Fruit fly (Drosophila melanogaster) whole organism, pupa: Measurements from ENCODE around the gene Coq7.
A peak's percentile ranks its signal among the peaks of the same experiment; 100 is the strongest.

Experiments used
- CG10348 ChIP-seq: fragments of 200-800 bp; sonication (Bioruptor generic); IDR thresholded peaks from 2 replicates; pipeline ENCODE4 v1.3.6; 2022; ENCODE audit warnings: missing biosample characterization, missing genetic modification characterization
- CG14655 ChIP-seq: fragments of 200-800 bp; sonication (Bioruptor generic); optimal IDR thresholded peaks from 3 replicates; lab custom pipeline; 2017; ENCODE audit warnings: mild to moderate bottlenecking, missing biosample characterization, missing genetic modification reagents, missing genetic modification characterization
- CG15710 ChIP-seq: fragments of 200-800 bp; sonication (Bioruptor generic); optimal IDR thresholded peaks from 2 replicates; lab custom pipeline; 2018; ENCODE audit warnings: missing biosample characterization, mild to moderate bottlenecking, missing genetic modification characterization, moderate library complexity
- CG17806 ChIP-seq: fragments of 200-800 bp; sonication (Bioruptor generic); optimal IDR thresholded peaks from 2 replicates; lab custom pipeline; 2018; ENCODE audit warnings: missing biosample characterization, mild to moderate bottlenecking, missing genetic modification characterization, moderate library complexity
- CG32121 ChIP-seq: fragments of 200-800 bp; sonication (Bioruptor generic); IDR thresholded peaks from 2 replicates; pipeline ENCODE4 v1.3.6; 2022; ENCODE audit warnings: missing biosample characterization, missing genetic modification characterization
- CG34367 ChIP-seq: fragments of 200-800 bp; sonication (Bioruptor generic); optimal IDR thresholded peaks from 2 replicates; lab custom pipeline; 2018; ENCODE audit warnings: missing biosample characterization, mild to moderate bottlenecking, missing genetic modification characterization
- CG4496 ChIP-seq: fragments of 200-800 bp; sonication (Bioruptor generic); IDR thresholded peaks from 3 replicates; pipeline ENCODE4 v1.3.6; 2022; ENCODE audit warnings: missing biosample characterization, missing genetic modification characterization
- CG8159 ChIP-seq: fragments of 200-800 bp; sonication (Bioruptor generic); optimal IDR thresholded peaks from 3 replicates; lab custom pipeline; 2018; ENCODE audit warnings: missing biosample characterization, mild to moderate bottlenecking, missing genetic modification characterization, moderate library complexity
- CG9948 ChIP-seq: fragments of 200-800 bp; sonication (Bioruptor generic); optimal IDR thresholded peaks from 2 replicates; lab custom pipeline; 2018; ENCODE audit warnings: missing biosample characterization, mild to moderate bottlenecking, missing genetic modification characterization, moderate library complexity
- EcR ChIP-seq: fragments of 200-800 bp; sonication (Bioruptor generic); optimal IDR thresholded peaks from 3 replicates; lab custom pipeline; 2019; ENCODE audit warnings: missing biosample characterization, missing genetic modification characterization, mild to moderate bottlenecking, moderate library complexity, missing genetic modification reagents
- Pif1A ChIP-seq: fragments of 200-800 bp; sonication (Bioruptor generic); optimal IDR thresholded peaks from 3 replicates; lab custom pipeline; 2016; ENCODE audit warnings: missing biosample characterization, missing genetic modification characterization
- Pif1B ChIP-seq: fragments of 200-800 bp; sonication (Bioruptor generic); optimal IDR thresholded peaks from 3 replicates; lab custom pipeline; 2016; ENCODE audit warnings: missing biosample characterization, missing genetic modification characterization
- Snoo ChIP-seq: fragments of 200-800 bp; sonication (Bioruptor generic); optimal IDR thresholded peaks from 3 replicates; lab custom pipeline; 2017; ENCODE audit warnings: missing biosample characterization, mild to moderate bottlenecking, missing genetic modification characterization, inconsistent platforms
- fd96Ca ChIP-seq: fragments of 200-800 bp; sonication (Bioruptor generic); IDR thresholded peaks from 3 replicates; pipeline ENCODE4 v1.3.6; 2022; ENCODE audit warnings: missing biosample characterization, missing genetic modification characterization

- TF ChIP-seq CG17806 (tag; lab: Kevin White, UChicago): no peak
- no peak for TF ChIP-seq CG4496
- TF ChIP-seq CG32121 (GFP tag; lab: Robert Waterston, UW): no peak
- TF ChIP-seq CG34367 (tag; lab: Kevin White, UChicago): no peak
- no peak for TF ChIP-seq CG9948
- TF ChIP-seq Pif1A (GFP tag; lab: Kevin White, UChicago): peak; percentile 2
- TF ChIP-seq fd96Ca: 0 out of 3 replicates have a peak, but pooled peaks have one; percentile 22
- no peak for TF ChIP-seq CG8159 (tag; lab: Kevin White, UChicago)
- no peak for TF ChIP-seq Pif1B (GFP tag; lab: Kevin White, UChicago)
- no peak for TF ChIP-seq EcR
- peak; percentile 9 for TF ChIP-seq Snoo (tag; lab: Kevin White, UChicago)
- TF ChIP-seq CG15710 (tag; lab: Kevin White, UChicago): no peak
- no peak for TF ChIP-seq CG10348
- TF ChIP-seq CG14655 (GFP tag; lab: Kevin White, UChicago): no peak
Measured at dm6 chrX:6794826-6795225, 23.8 kb downstream of the Coq7 start.
